Worm (Caenorhabditis elegans) whole organism, mixed stage, embryonic: ENCODE results near the gene nlp-21.
A peak's percentile ranks its signal among the peaks of the same experiment; 100 is the strongest.

ENCODE experiments used
- blmp-1 ChIP-seq: fragments of 150-350 bp; optimal IDR thresholded peaks from 2 replicates; lab custom pipeline; 2014; ENCODE audit warnings: missing biosample characterization, missing genetic modification characterization
- ceh-39 ChIP-seq: fragments of 150-350 bp; optimal IDR thresholded peaks from 2 replicates; lab custom pipeline; 2014; ENCODE audit warnings: missing biosample characterization, missing genetic modification characterization
- ceh-83 ChIP-seq: fragments of 200-800 bp; sonication (Bioruptor generic); optimal IDR thresholded peaks from 2 replicates; lab custom pipeline; 2018; ENCODE audit warnings: mild to moderate bottlenecking, missing genetic modification characterization, missing compliant biosample characterization
- elt-3 ChIP-seq: fragments of 150-350 bp; optimal IDR thresholded peaks from 2 replicates; lab custom pipeline; 2014; ENCODE audit warnings: missing biosample characterization, missing genetic modification characterization
- hlh-1 ChIP-seq: fragments of 150-350 bp; optimal IDR thresholded peaks from 2 replicates; lab custom pipeline; 2014; ENCODE audit warnings: missing biosample characterization, missing genetic modification reagents, missing genetic modification characterization
- lin-32 ChIP-seq: fragments of 200-800 bp; sonication (Bioruptor generic); optimal IDR thresholded peaks from 2 replicates; lab custom pipeline; 2018; ENCODE audit warnings: mild to moderate bottlenecking, missing genetic modification characterization, missing compliant biosample characterization
- lsy-2 ChIP-seq: fragments of 150-350 bp; optimal IDR thresholded peaks from 2 replicates; lab custom pipeline; 2014; ENCODE audit warnings: missing biosample characterization, missing genetic modification characterization
- mab-5 ChIP-seq: fragments of 150-350 bp; optimal IDR thresholded peaks from 2 replicates; lab custom pipeline; 2014; ENCODE audit warnings: missing biosample characterization, missing genetic modification characterization
- mep-1 ChIP-seq: fragments of 150-350 bp; optimal IDR thresholded peaks from 2 replicates; lab custom pipeline; 2017; ENCODE audit warnings: missing biosample characterization, missing genetic modification reagents, missing genetic modification characterization, inconsistent platforms
- nhr-237 ChIP-seq: fragments of 150-350 bp; optimal IDR thresholded peaks from 2 replicates; lab custom pipeline; 2014; ENCODE audit warnings: missing biosample characterization, missing genetic modification characterization
- nhr-28 ChIP-seq: fragments of 150-350 bp; optimal IDR thresholded peaks from 2 replicates; lab custom pipeline; 2014; ENCODE audit warnings: missing biosample characterization, missing genetic modification characterization
- pha-4 ChIP-seq: fragments of 150-350 bp; optimal IDR thresholded peaks from 2 replicates; lab custom pipeline; 2018; ENCODE audit warnings: missing biosample characterization, missing genetic modification reagents, missing genetic modification characterization
- unc-62 ChIP-seq: fragments of 150-350 bp; optimal IDR thresholded peaks from 2 replicates; lab custom pipeline; 2014; ENCODE audit warnings: missing biosample characterization, missing genetic modification reagents, missing genetic modification characterization
- ztf-11 ChIP-seq: fragments of 150-350 bp; optimal IDR thresholded peaks from 2 replicates; lab custom pipeline; 2014; ENCODE audit warnings: missing biosample characterization, missing genetic modification characterization

ce11 chrIII:11352840-11353239, 40.2 kb downstream of the nlp-21 start:
- no peak for TF ChIP-seq nhr-28 (tag; lab: Kevin White, UChicago)
- TF ChIP-seq unc-62 (GFP tag; lab: Kevin White, UChicago): no peak
- TF ChIP-seq ceh-39 (tag; lab: Kevin White, UChicago): no peak
- TF ChIP-seq lsy-2 (tag; lab: Kevin White, UChicago): no peak
- no peak for TF ChIP-seq lin-32 (GFP tag; lab: Kevin White, UChicago)
- peak; percentile 26 for TF ChIP-seq hlh-1 (tag; lab: Kevin White, UChicago)
- TF ChIP-seq nhr-237: no peak
- TF ChIP-seq mep-1 (tag; lab: Kevin White, UChicago): no peak
- no peak for TF ChIP-seq ztf-11 (tag; lab: Kevin White, UChicago)
- no peak for TF ChIP-seq blmp-1
- no peak for TF ChIP-seq ceh-83 (GFP tag; lab: Kevin White, UChicago)
- TF ChIP-seq pha-4: no peak
- TF ChIP-seq mab-5 (tag; lab: Kevin White, UChicago): no peak
- no peak for TF ChIP-seq elt-3 (tag; lab: Kevin White, UChicago)
